Fruit fly (Drosophila melanogaster): ENCODE results near the gene mip130.

mip130 gene

DNA sequence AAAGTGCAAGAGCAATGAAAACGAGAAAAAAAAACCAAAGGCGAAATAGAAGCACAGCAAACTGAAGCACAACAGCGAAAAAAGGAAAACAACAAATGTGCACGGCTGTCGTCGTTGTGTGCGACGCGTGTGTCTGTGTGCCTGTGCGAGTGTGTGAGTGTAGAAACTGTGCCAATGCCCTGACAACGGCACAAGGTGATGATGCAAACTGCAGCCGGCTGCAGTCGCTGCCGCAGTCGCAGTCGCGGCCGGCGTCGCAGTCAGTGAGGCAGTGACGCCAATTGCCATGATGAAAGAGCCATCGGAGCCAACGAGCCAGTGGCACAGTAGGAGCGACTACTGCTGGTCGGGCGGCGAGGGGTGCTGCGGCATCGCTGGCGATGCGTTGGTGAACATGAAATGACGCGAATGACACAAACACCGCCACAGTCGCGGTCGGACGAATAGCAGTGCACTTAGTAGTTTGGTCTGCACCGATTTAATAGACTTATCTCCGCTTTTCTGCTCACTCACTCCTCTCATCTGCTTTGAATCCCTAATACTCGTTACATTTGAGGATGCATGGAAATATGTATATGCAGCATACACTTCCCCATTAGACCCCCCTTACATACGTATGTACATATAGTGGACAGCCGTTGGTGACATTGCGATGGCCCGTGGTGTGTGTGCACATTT lies 60.7 kb downstream of the mip130 start (continued):
- peak; percentile 18; the same call in 1 of the 3 replicates for TF ChIP-seq CG14050 (GFP tag; IDR thresholded peaks at IDR 0.05)
- no peak for TF ChIP-seq CG16779 (GFP tag; IDR thresholded peaks at IDR 0.05)
- peak; percentile 41 for TF ChIP-seq kay (GFP tag; optimal IDR thresholded peaks at IDR 0.05)
- peak; percentile 50; the same call in 1 of the 2 replicates for TF ChIP-seq H2.0 (GFP tag; IDR thresholded peaks at IDR 0.05)
- TF ChIP-seq dan (GFP tag; IDR thresholded peaks at IDR 0.05), result no peak
- peak; percentile 52; the same call in 1 of the 2 replicates for TF ChIP-seq CG5953 (GFP tag; IDR thresholded peaks at IDR 0.05)
- TF ChIP-seq emc (GFP tag; optimal IDR thresholded peaks at IDR 0.05), result no peak
- no peak for TF ChIP-seq CG13123 (GFP tag; optimal IDR thresholded peaks at IDR 0.05)
- no peak for TF ChIP-seq stwl (tag; optimal IDR thresholded peaks at IDR 0.05)
- no peak for TF ChIP-seq hb (GFP tag; IDR thresholded peaks at IDR 0.05; ENCODE audit: partially characterized antibody)
- TF ChIP-seq ind (GFP tag; optimal IDR thresholded peaks at IDR 0.05), result peak; percentile 61
- no peak; the same call in 1 of the 2 replicates for TF ChIP-seq slbo (GFP tag; IDR thresholded peaks at IDR 0.05)
- no peak for TF ChIP-seq CG4854 (GFP tag; optimal IDR thresholded peaks at IDR 0.05)
- TF ChIP-seq Ravus (GFP tag; IDR thresholded peaks at IDR 0.05), result no peak
- TF ChIP-seq sna (GFP tag; IDR thresholded peaks at IDR 0.05; ENCODE audit: partially characterized antibody), result no peak
- no peak for TF ChIP-seq CG6765 (GFP tag; optimal IDR thresholded peaks at IDR 0.05)
- TF ChIP-seq corto (GFP tag; optimal IDR thresholded peaks at IDR 0.05), result no peak
- no peak for TF ChIP-seq zen2 (GFP tag; IDR thresholded peaks at IDR 0.05; ENCODE audit: partially characterized antibody)
- no peak for TF ChIP-seq chm (GFP tag; IDR thresholded peaks at IDR 0.05)
- no peak for TF ChIP-seq lov (optimal IDR thresholded peaks at IDR 0.05)
- TF ChIP-seq lov (GFP tag; IDR thresholded peaks at IDR 0.05), result no peak
- TF ChIP-seq Oli (tag; optimal IDR thresholded peaks at IDR 0.05), result peak; percentile 80
- TF ChIP-seq CG9817 (tag; optimal IDR thresholded peaks at IDR 0.05), result peak; percentile 15
- TF ChIP-seq CG3995 (GFP tag; optimal IDR thresholded peaks at IDR 0.05), result no peak
- no peak for TF ChIP-seq CG15073 (GFP tag; optimal IDR thresholded peaks at IDR 0.05)
- TF ChIP-seq Dll (GFP tag; IDR thresholded peaks at IDR 0.05; ENCODE audit: partially characterized antibody), result no peak
- TF ChIP-seq repo (GFP tag; optimal IDR thresholded peaks at IDR 0.05), result no peak
- TF ChIP-seq sens (GFP tag), result peak; percentile 89
- peak; percentile 43 for TF ChIP-seq jumu (GFP tag; optimal IDR thresholded peaks at IDR 0.05)
- TF ChIP-seq Ptx1 (GFP tag; IDR thresholded peaks at IDR 0.05), result peak; percentile 68
- no peak for TF ChIP-seq CG9797 (GFP tag; optimal IDR thresholded peaks at IDR 0.05)
- TF ChIP-seq knrl (GFP tag; IDR thresholded peaks at IDR 0.05; ENCODE audit: partially characterized antibody), result no peak
- no peak for TF ChIP-seq HmgD (GFP tag; optimal IDR thresholded peaks at IDR 0.05)
- TF ChIP-seq slou (GFP tag; optimal IDR thresholded peaks at IDR 0.05), result no peak
- peak; percentile 57 for TF ChIP-seq grau (tag; optimal IDR thresholded peaks at IDR 0.05)
- TF ChIP-seq CG12299 (tag; optimal IDR thresholded peaks at IDR 0.05), result peak; percentile 9
- TF ChIP-seq Dbx (GFP tag; IDR thresholded peaks at IDR 0.05), result no peak
- TF ChIP-seq CG4820 (GFP tag; optimal IDR thresholded peaks at IDR 0.05), result peak; percentile 45
- peak; percentile 29 for TF ChIP-seq trem (tag; optimal IDR thresholded peaks at IDR 0.05)
- TF ChIP-seq hkb (optimal IDR thresholded peaks at IDR 0.05), result no peak
- TF ChIP-seq hkb (GFP tag; IDR thresholded peaks at IDR 0.05), result peak; percentile 66
- peak; percentile 46 for TF ChIP-seq CG2875 (GFP tag; optimal IDR thresholded peaks at IDR 0.05)
- no peak for TF ChIP-seq CG10959 (GFP tag; IDR thresholded peaks at IDR 0.05)
- no peak for TF ChIP-seq CG13287 (GFP tag; IDR thresholded peaks at IDR 0.05; ENCODE audit: partially characterized antibody)
- TF ChIP-seq B-H1 (GFP tag; IDR thresholded peaks at IDR 0.05), result no peak
- peak; percentile 81 for TF ChIP-seq CG17359 (tag; optimal IDR thresholded peaks at IDR 0.05)
- TF ChIP-seq CG8765 (GFP tag; IDR thresholded peaks at IDR 0.05), result no peak
- TF ChIP-seq CG12071 (GFP tag; optimal IDR thresholded peaks at IDR 0.05), result peak; percentile 67
- TF ChIP-seq CG1832 (GFP tag; optimal IDR thresholded peaks at IDR 0.05), result no peak
- no peak for TF ChIP-seq wdn (GFP tag; IDR thresholded peaks at IDR 0.05)
- no peak for TF ChIP-seq CG33213 (GFP tag; optimal IDR thresholded peaks at IDR 0.05)
